Fruit fly (Drosophila melanogaster): ENCODE measurements around the gene Sox100B.

- TF ChIP-seq insv (optimal IDR thresholded peaks at IDR 0.05) (no peak), Sin3A (optimal IDR thresholded peaks at IDR 0.05) (no peak), Myc (optimal IDR thresholded peaks at IDR 0.05) (no peak), ttk (optimal IDR thresholded peaks at IDR 0.05) (no peak), psq (optimal IDR thresholded peaks at IDR 0.05) (no peak), h (optimal IDR thresholded peaks at IDR 0.05) (no peak)
These were observed 2.6 kb upstream of the Sox100B start for dm6 chr3R:31062344-31062964.

Measured in Kc167 (cell line).